Fruit fly (Drosophila melanogaster): ENCODE measurements around the gene CG31141.

- TF ChIP-seq brk (GFP tag; optimal IDR thresholded peaks at IDR 0.05) (no peak), OdsH (GFP tag; optimal IDR thresholded peaks at IDR 0.05) (no peak), Myc (optimal IDR thresholded peaks at IDR 0.05) (no peak), Abd-B (GFP tag; optimal IDR thresholded peaks at IDR 0.05) (no peak), jim (GFP tag; optimal IDR thresholded peaks at IDR 0.05) (no peak), tai (GFP tag; optimal IDR thresholded peaks at IDR 0.05) (no peak), psq (GFP tag; optimal IDR thresholded peaks at IDR 0.05) (no peak), foxo (GFP tag; optimal IDR thresholded peaks at IDR 0.05) (no peak), pan (optimal IDR thresholded peaks at IDR 0.05) (no peak), Rel (GFP tag; optimal IDR thresholded peaks at IDR 0.05) (no peak), Rel (tag; optimal IDR thresholded peaks at IDR 0.05) (no peak), Hr78 (GFP tag; optimal IDR thresholded peaks at IDR 0.05) (no peak), Dfd (GFP tag; optimal IDR thresholded peaks at IDR 0.05) (no peak), sage (GFP tag; optimal IDR thresholded peaks at IDR 0.05) (no peak), Jra (GFP tag; optimal IDR thresholded peaks at IDR 0.05) (no peak)
These were observed 29.6 kb upstream of the CG31141 start, which contains the start of gene tbrd-1 for dm6 chr3R:23893460-23893859.

Measured in whole organism, wandering third instar larva.